Worm (Caenorhabditis elegans) whole organism, late embryonic: Measurements from ENCODE around the gene pad-2.

Source experiments
- F13H6.1 ChIP-seq: sonication (generic microtip); optimal IDR thresholded peaks from 2 replicates; lab custom pipeline; 2016; ENCODE audit warnings: missing genetic modification characterization, missing compliant biosample characterization
- dmd-4 ChIP-seq: sonication (generic microtip); optimal IDR thresholded peaks from 2 replicates; lab custom pipeline; 2016; ENCODE audit warnings: borderline replicate concordance, missing genetic modification characterization, missing compliant biosample characterization
- fax-1 ChIP-seq: sonication (generic microtip); optimal IDR thresholded peaks from 2 replicates; lab custom pipeline; 2016; ENCODE audit warnings: missing genotype, missing genetic modification characterization, missing compliant biosample characterization
- nhr-11 ChIP-seq: fragments of 150-350 bp; optimal IDR thresholded peaks from 2 replicates; lab custom pipeline; 2014; ENCODE audit warnings: missing biosample characterization, missing genetic modification characterization

DNA sequence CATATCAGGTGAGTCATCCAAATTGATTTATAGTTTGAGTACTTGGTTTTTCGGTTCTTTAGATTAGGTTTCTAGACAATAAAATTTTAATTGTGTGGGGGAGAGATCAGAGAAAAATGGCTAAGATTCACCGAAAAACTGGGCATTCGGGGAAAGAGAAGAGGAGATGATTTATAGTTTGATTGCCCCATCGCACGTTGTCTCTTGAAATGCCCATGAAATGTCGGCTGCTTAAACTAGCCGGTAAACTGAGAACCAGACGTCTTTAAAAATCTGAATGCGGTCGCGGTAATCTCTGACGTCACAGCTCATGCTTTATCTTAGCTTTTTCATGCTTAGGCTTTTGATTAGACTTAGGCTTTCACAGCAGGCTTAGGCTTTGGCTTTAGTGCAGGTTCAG lies 18.0 kb downstream of the pad-2 start:
- TF ChIP-seq dmd-4 (tag; lab: Kevin White, UChicago) = no peak
- TF ChIP-seq nhr-11 (tag; lab: Kevin White, UChicago) = no peak
- no peak for TF ChIP-seq fax-1
- no peak for TF ChIP-seq F13H6.1 (tag; lab: Kevin White, UChicago)
